Fruit fly (Drosophila melanogaster): ENCODE measurements around the gene Ptp4E.
A peak's percentile ranks its signal among the peaks of the same experiment; 100 is the strongest.

DNA sequence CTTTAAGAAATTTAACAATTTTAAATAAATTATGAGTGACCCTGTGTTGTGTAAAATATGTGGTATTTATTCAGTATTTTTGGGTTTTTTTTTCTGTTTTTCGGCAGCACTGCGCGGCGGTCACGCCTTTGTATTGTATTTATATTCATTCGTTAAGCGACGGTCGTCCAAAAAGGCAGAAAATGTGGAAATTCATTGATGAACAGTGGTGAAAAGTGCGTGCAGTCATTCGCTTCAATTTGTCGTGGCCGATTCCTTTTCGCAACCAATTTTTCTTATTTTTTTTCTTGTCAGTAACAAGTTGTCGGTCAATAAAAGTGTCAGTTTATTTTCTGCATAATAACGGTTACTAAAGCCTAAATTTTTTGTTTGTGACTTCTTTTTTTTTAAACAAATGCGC is at the start of gene Ptp4E:
- TF ChIP-seq vri (GFP tag; optimal IDR thresholded peaks at IDR 0.05) = peak; percentile 7
- TF ChIP-seq CG16779 (tag; optimal IDR thresholded peaks at IDR 0.05) = no peak
- no peak for TF ChIP-seq esn (GFP tag; optimal IDR thresholded peaks at IDR 0.05)
- TF ChIP-seq achi (GFP tag; optimal IDR thresholded peaks at IDR 0.05) = no peak
- TF ChIP-seq CG11762 (GFP tag; optimal IDR thresholded peaks at IDR 0.05; ENCODE audit: insufficient read depth) = no peak
- TF ChIP-seq fkh (GFP tag; optimal IDR thresholded peaks at IDR 0.05) = no peak
- no peak for TF ChIP-seq dac (GFP tag; optimal IDR thresholded peaks at IDR 0.05)
- TF ChIP-seq Hr39 (GFP tag; optimal IDR thresholded peaks at IDR 0.05) = no peak
- TF ChIP-seq CG11902 (GFP tag; optimal IDR thresholded peaks at IDR 0.05) = no peak
- TF ChIP-seq CG34406 (GFP tag; optimal IDR thresholded peaks at IDR 0.05) = no peak
- peak; percentile 20 for TF ChIP-seq pdm3 (GFP tag; optimal IDR thresholded peaks at IDR 0.05)
- peak; percentile 6 for TF ChIP-seq CG6854 (GFP tag; optimal IDR thresholded peaks at IDR 0.05)
- no peak for TF ChIP-seq Ets96B (tag; optimal IDR thresholded peaks at IDR 0.05)
